Worm (Caenorhabditis elegans) whole organism, L4 larva: Measurements from ENCODE around the gene aqp-5.

ENCODE experiments used
- F37D6.2 ChIP-seq: sonication (generic microtip); optimal IDR thresholded peaks from 2 replicates; lab custom pipeline; 2016; ENCODE audit warnings: mild to moderate bottlenecking, missing genetic modification characterization, missing compliant biosample characterization
- T26A8.4 ChIP-seq: fragments of 200-800 bp; sonication (Bioruptor generic); IDR thresholded peaks from 2 replicates; pipeline ENCODE4 v1.3.6; 2022; ENCODE audit warnings: missing genetic modification characterization, missing compliant biosample characterization
- Y48G9A.11 ChIP-seq: fragments of 200-800 bp; sonication (Bioruptor generic); IDR thresholded peaks from 2 replicates; pipeline ENCODE4 v1.3.6; 2022; ENCODE audit warnings: missing genetic modification reagents, missing genetic modification characterization, missing compliant biosample characterization
- Y75B8A.6 ChIP-seq: fragments of 200-800 bp; sonication (Bioruptor generic); IDR thresholded peaks from 2 replicates; pipeline ENCODE4 v1.3.6; 2022; ENCODE audit warnings: missing genetic modification reagents, missing genetic modification characterization, missing compliant biosample characterization
- attf-4 ChIP-seq: sonication (generic microtip); optimal IDR thresholded peaks from 3 replicates; lab custom pipeline; 2017; ENCODE audit warnings: missing biosample characterization, missing genetic modification characterization
- ces-1 ChIP-seq: fragments of 150-350 bp; sonication (generic microtip); optimal IDR thresholded peaks from 4 replicates; lab custom pipeline; 2014; ENCODE audit warnings: missing biosample characterization, missing genetic modification reagents, missing genetic modification characterization
- ctbp-1 ChIP-seq: fragments of 200-800 bp; sonication (Bioruptor generic); IDR thresholded peaks from 2 replicates; pipeline ENCODE4 v1.3.6; 2022; ENCODE audit warnings: missing genetic modification reagents, missing genetic modification characterization, missing compliant biosample characterization
- daf-8 ChIP-seq: fragments of 200-800 bp; sonication (Bioruptor generic); IDR thresholded peaks from 2 replicates; pipeline ENCODE4 v1.3.6; 2022; ENCODE audit warnings: missing genetic modification characterization, missing compliant biosample characterization
- dmd-6 ChIP-seq: fragments of 200-800 bp; sonication (Bioruptor generic); IDR thresholded peaks from 2 replicates; pipeline ENCODE4 v1.3.6; 2022; ENCODE audit warnings: missing genetic modification reagents, missing genetic modification characterization, missing compliant biosample characterization
- duxl-1 ChIP-seq: sonication (generic microtip); optimal IDR thresholded peaks from 2 replicates; lab custom pipeline; 2016; ENCODE audit warnings: mild to moderate bottlenecking, missing genetic modification characterization, moderate library complexity, missing compliant biosample characterization; ENCODE audit not compliant: poor library complexity
- dve-1 ChIP-seq: sonication (generic microtip); optimal IDR thresholded peaks from 2 replicates; lab custom pipeline; 2017; ENCODE audit warnings: antibody characterized with exemption, mild to moderate bottlenecking, missing genetic modification characterization, missing compliant biosample characterization; ENCODE audit not compliant: insufficient read depth
- fkh-10 ChIP-seq: fragments of 150-350 bp; optimal IDR thresholded peaks from 2 replicates; lab custom pipeline; 2014; ENCODE audit warnings: missing biosample characterization, missing genetic modification reagents, missing genetic modification characterization
- lin-1 ChIP-seq: fragments of 200-800 bp; sonication (Bioruptor generic); IDR thresholded peaks from 2 replicates; pipeline ENCODE4 v1.3.6; 2022; ENCODE audit warnings: missing genetic modification reagents, missing genetic modification characterization, missing compliant biosample characterization
- lin-39 ChIP-seq: fragments of 150-350 bp; optimal IDR thresholded peaks from 2 replicates; lab custom pipeline; 2014; ENCODE audit warnings: missing biosample characterization, missing genetic modification reagents, missing genetic modification characterization
- madf-5 ChIP-seq, 2 experiments: fragments of 200-800 bp; sonication (Bioruptor generic); IDR thresholded peaks; 2 replicates each; pipeline ENCODE4 v1.3.6; 2022; ENCODE audit warnings: missing compliant biosample characterization in 2 of 2, missing genetic modification characterization in 2 of 2
- madf-9 ChIP-seq: fragments of 200-800 bp; sonication (Bioruptor generic); conservative IDR thresholded peaks from 2 replicates; pipeline ENCODE4 v1.3.6; 2022; ENCODE audit warnings: missing genetic modification reagents, missing genetic modification characterization, missing compliant biosample characterization
- mep-1 ChIP-seq: fragments of 150-350 bp; sonication (generic microtip); optimal IDR thresholded peaks from 3 replicates; lab custom pipeline; 2014; ENCODE audit warnings: missing biosample characterization, missing genetic modification characterization
- mxl-2 ChIP-seq: fragments of 200-800 bp; sonication (Bioruptor generic); conservative IDR thresholded peaks from 2 replicates; pipeline ENCODE4 v1.3.6; 2022; ENCODE audit warnings: missing genetic modification reagents, missing genetic modification characterization, missing compliant biosample characterization
- nhr-10 ChIP-seq: fragments of 150-350 bp; optimal IDR thresholded peaks from 2 replicates; lab custom pipeline; 2014; ENCODE audit warnings: missing biosample characterization, missing genetic modification characterization
- nhr-25 ChIP-seq: sonication (generic microtip); optimal IDR thresholded peaks from 2 replicates; lab custom pipeline; 2017; ENCODE audit warnings: missing genetic modification characterization, mild to moderate bottlenecking, missing compliant biosample characterization, antibody characterized with exemption, moderate library complexity, borderline replicate concordance; ENCODE audit not compliant: insufficient read depth
- nhr-42 ChIP-seq: fragments of 200-800 bp; sonication (Bioruptor generic); IDR thresholded peaks from 2 replicates; pipeline ENCODE4 v1.3.6; 2022; ENCODE audit warnings: missing genetic modification characterization, missing compliant biosample characterization
- nhr-77 ChIP-seq: fragments of 150-350 bp; optimal IDR thresholded peaks from 2 replicates; lab custom pipeline; 2014; ENCODE audit warnings: missing biosample characterization, missing genetic modification characterization
- pqm-1 ChIP-seq: sonication (generic microtip); optimal IDR thresholded peaks from 2 replicates; lab custom pipeline; 2017; ENCODE audit warnings: missing biosample characterization, missing genetic modification characterization
- sdz-12 ChIP-seq: fragments of 200-800 bp; sonication (Bioruptor generic); optimal IDR thresholded peaks from 2 replicates; lab custom pipeline; 2018; ENCODE audit warnings: mild to moderate bottlenecking, missing genetic modification characterization, missing compliant biosample characterization
- snpc-1.2 ChIP-seq: fragments of 200-800 bp; sonication (Bioruptor generic); IDR thresholded peaks from 2 replicates; pipeline ENCODE4 v1.3.6; 2022; ENCODE audit warnings: missing genetic modification reagents, missing genetic modification characterization, missing compliant biosample characterization
- spr-3 ChIP-seq: fragments of 200-800 bp; sonication (Bioruptor generic); optimal IDR thresholded peaks from 2 replicates; lab custom pipeline; 2018; ENCODE audit warnings: mild to moderate bottlenecking, missing genetic modification characterization, missing compliant biosample characterization
- unc-130 ChIP-seq: sonication (generic microtip); optimal IDR thresholded peaks from 2 replicates; lab custom pipeline; 2016; ENCODE audit warnings: missing genetic modification reagents, missing genetic modification characterization, missing compliant biosample characterization
- unc-62 ChIP-seq, 3 experiments: fragments of 150-350 bp in 1 of 3; sonication (generic microtip); optimal IDR thresholded peaks in 2 of 3; peaks in 1 of 3; 1 replicate in 1 of 3; 2 replicates in 2 of 3; lab custom pipeline; 2014 to 2017; ENCODE audit warnings: missing biosample characterization in 3 of 3, missing genetic modification characterization in 3 of 3, missing genetic modification reagents in 3 of 3, missing genotype in 1 of 3
- vab-7 ChIP-seq: fragments of 200-800 bp; sonication (Bioruptor generic); IDR thresholded peaks from 2 replicates; pipeline ENCODE4 v1.3.6; 2022; ENCODE audit warnings: missing genetic modification reagents, missing genetic modification characterization, missing compliant biosample characterization
- ztf-7 ChIP-seq: fragments of 150-350 bp; optimal IDR thresholded peaks from 2 replicates; lab custom pipeline; 2014; ENCODE audit warnings: missing biosample characterization, missing genetic modification characterization

aqp-5 gene

ce11 chrV:10493150-10493549 lies 1.6 kb downstream of the aqp-5 start, which contains the start of gene ugt-33 (continued):
- TF ChIP-seq sdz-12 (GFP tag; lab: Kevin White, UChicago) (no peak), Y48G9A.11 (GFP tag; lab: Robert Waterston, UW) (no peak), nhr-42 (no peak), Y75B8A.6 (GFP tag; lab: Robert Waterston, UW) (no peak), nhr-77 (tag; lab: Kevin White, UChicago) (peak; percentile 54), mxl-2 (GFP tag; lab: Robert Waterston, UW) (no peak), dve-1 (tag; lab: Kevin White, UChicago) (peak; percentile 62), ztf-7 (no peak), nhr-25 (tag; lab: Kevin White, UChicago) (no peak), pqm-1 (tag; lab: Kevin White, UChicago) (peak; percentile 74)

- TF ChIP-seq dve-1 (tag; lab: Kevin White, UChicago) (no peak), nhr-77 (tag; lab: Kevin White, UChicago) (no peak), attf-4 (tag; lab: Kevin White, UChicago) (no peak), nhr-10 (tag; lab: Kevin White, UChicago) (no peak), duxl-1 (tag; lab: Kevin White, UChicago) (no peak), unc-62 (GFP tag; optimal IDR thresholded peaks at IDR 0.05 in 1 of 2; lab: Kevin White, UChicago) (peak in 1 of 2 experiments; percentile 28), unc-62 (tag; optimal IDR thresholded peaks at IDR 0.05; lab: Kevin White, UChicago) (no peak)
Measured at ce11 chrV:10496733-10497132, 5.2 kb downstream of the aqp-5 start, which contains the start of gene C35A5.4. TSS of gene C35A5.4 (plus strand) at chrV:10497033.

ce11 chrV:10501295-10501694 lies 9.8 kb downstream of the aqp-5 start, which contains the start of gene C35A5.3:
TSS of gene C35A5.3 (minus strand) at chrV:10501395.
- no peak for TF ChIP-seq daf-8
- TF ChIP-seq mep-1 (tag; lab: Kevin White, UChicago) = no peak
- TF ChIP-seq dmd-6 (GFP tag; lab: Robert Waterston, UW) = no peak
- no peak for TF ChIP-seq madf-5 (GFP tag; IDR thresholded peaks at IDR 0.05; lab: Robert Waterston, UW)
- TF ChIP-seq ctbp-1 (GFP tag; lab: Robert Waterston, UW) = no peak
- no peak for TF ChIP-seq vab-7 (GFP tag; lab: Robert Waterston, UW)
- no peak for TF ChIP-seq T26A8.4 (GFP tag; lab: Robert Waterston, UW)
- TF ChIP-seq ces-1 (GFP tag; lab: Kevin White, UChicago) = no peak
- no peak for TF ChIP-seq madf-9
- TF ChIP-seq snpc-1.2 (GFP tag; lab: Robert Waterston, UW) = no peak
- no peak for TF ChIP-seq lin-39 (tag; lab: Kevin White, UChicago)
- TF ChIP-seq F37D6.2 (tag; lab: Kevin White, UChicago) = no peak
- no peak for TF ChIP-seq unc-130 (GFP tag; lab: Kevin White, UChicago)
- TF ChIP-seq lin-1 (GFP tag; lab: Robert Waterston, UW) = no peak

DNA sequence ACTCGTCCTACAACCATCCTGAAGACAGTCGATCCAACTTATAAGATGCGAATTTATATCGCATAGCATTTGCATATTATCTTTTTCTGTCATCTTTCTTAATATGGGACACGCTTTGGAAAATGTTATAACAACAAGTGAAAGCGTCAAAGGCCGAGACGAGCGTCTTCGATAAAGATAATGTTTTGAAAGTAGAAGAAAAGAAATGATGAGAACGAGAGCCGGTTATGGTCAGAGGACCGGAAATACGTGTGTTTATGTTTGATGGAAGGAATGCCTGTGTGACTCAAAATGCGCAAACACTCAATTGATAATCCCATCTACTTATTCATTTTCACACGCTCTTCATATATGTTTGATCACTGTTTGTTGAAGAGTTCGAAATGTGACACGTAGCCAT lies 11.5 kb downstream of the aqp-5 start, which contains the start of gene C35A5.11:
C35A5.11 (minus strand) TSS at position 101 of the 400 bp plus-strand sequence.
- no peak for TF ChIP-seq Y75B8A.6 (GFP tag; lab: Robert Waterston, UW)
- peak in 1 of 2 experiments; percentile 20 for TF ChIP-seq unc-62 (GFP tag; optimal IDR thresholded peaks at IDR 0.05 in 1 of 2; lab: Kevin White, UChicago)
- TF ChIP-seq unc-62 (tag; optimal IDR thresholded peaks at IDR 0.05; lab: Kevin White, UChicago) = no peak

- TF ChIP-seq spr-3 (GFP tag; lab: Kevin White, UChicago) (no peak), fkh-10 (GFP tag; lab: Kevin White, UChicago) (no peak)
Measured at ce11 chrV:10503893-10504292, 12.3 kb downstream of the aqp-5 start, which contains the start of gene C35A5.10. TSS of gene C35A5.10 (plus strand) at chrV:10504193.
